Fruit fly (Drosophila melanogaster): ENCODE data around the gene pic.

Gene pic

DNA sequence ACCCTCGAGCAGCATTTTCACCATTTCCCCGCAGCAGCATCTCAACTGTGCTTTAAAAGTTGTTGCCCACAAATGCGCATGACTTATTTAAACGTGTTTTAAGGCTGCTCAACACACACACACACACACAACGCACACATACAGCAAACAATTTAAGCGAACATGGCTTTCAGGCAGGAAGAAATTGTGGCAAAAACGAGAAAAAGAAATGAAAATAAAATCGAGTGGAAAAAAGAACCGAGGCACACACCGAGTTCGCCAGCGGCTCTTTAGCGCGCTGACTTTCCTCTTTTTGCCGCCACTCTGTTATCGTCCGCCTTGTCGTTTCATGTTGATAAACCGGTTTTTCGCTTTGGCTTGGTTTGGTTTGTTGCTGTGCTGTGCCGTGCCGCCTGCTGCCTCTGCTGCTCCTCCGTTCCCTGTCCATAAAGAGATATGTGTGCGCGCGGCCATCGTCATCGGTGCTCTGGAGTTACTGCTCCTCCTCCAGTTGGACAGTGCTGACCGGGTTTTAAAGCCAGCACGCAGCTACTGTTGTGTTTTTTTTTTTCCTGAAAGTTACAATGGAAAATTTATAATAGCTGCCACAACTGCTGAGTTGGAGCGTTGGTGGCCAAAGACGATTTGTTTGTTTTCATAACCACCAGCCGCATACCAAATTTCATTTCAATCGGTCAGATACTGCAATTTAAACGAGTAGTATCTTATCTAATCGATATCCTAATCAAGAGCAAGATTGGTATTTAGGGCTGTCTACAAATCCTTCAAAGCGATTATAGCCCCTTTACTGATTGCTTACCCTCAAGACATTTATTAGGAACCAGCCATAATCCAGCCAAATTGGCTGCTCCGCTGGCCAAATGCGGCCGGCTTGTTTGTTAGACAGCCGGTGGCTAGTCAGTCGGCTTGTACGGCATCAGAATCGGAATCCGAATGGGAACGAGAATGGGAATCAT is 36.0 kb upstream of the pic start:
- TF ChIP-seq CG3726 (GFP tag; IDR thresholded peaks at IDR 0.05) (no peak), gt (GFP tag; IDR thresholded peaks at IDR 0.05) (no peak), shn (GFP tag; optimal IDR thresholded peaks at IDR 0.05) (peak; percentile 47), slbo (GFP tag; IDR thresholded peaks at IDR 0.05) (no peak), CG9609 (GFP tag; optimal IDR thresholded peaks at IDR 0.05) (peak; percentile 39), CG11695 (GFP tag; IDR thresholded peaks at IDR 0.05) (no peak), CG13775 (GFP tag; optimal IDR thresholded peaks at IDR 0.05) (no peak), nom (GFP tag; optimal IDR thresholded peaks at IDR 0.05) (peak; percentile 68), Myb (GFP tag; optimal IDR thresholded peaks at IDR 0.05) (no peak), Dad (GFP tag; optimal IDR thresholded peaks at IDR 0.05) (no peak), CG11560 (tag; IDR thresholded peaks at IDR 0.05) (no peak), CG1233 (GFP tag; optimal IDR thresholded peaks at IDR 0.05) (peak; percentile 23), Rfx (GFP tag; IDR thresholded peaks at IDR 0.05) (no peak), Lpt (GFP tag; optimal IDR thresholded peaks at IDR 0.05) (peak; percentile 10), HmgD (GFP tag; optimal IDR thresholded peaks at IDR 0.05) (peak; percentile 2), CG10959 (GFP tag; IDR thresholded peaks at IDR 0.05) (no peak), sug (tag; optimal IDR thresholded peaks at IDR 0.05) (peak; percentile 48), D19A (tag; optimal IDR thresholded peaks at IDR 0.05) (no peak), aop (GFP tag; IDR thresholded peaks at IDR 0.05) (no peak), CG11398 (GFP tag; optimal IDR thresholded peaks at IDR 0.05) (peak; percentile 10), pho (GFP tag; optimal IDR thresholded peaks at IDR 0.05) (peak; percentile 18), CG18619 (GFP tag; optimal IDR thresholded peaks at IDR 0.05) (no peak), CG10565 (GFP tag; optimal IDR thresholded peaks at IDR 0.05) (no peak), CG18764 (GFP tag; optimal IDR thresholded peaks at IDR 0.05) (no peak), sr (GFP tag; IDR thresholded peaks at IDR 0.05) (no peak), repo (GFP tag; optimal IDR thresholded peaks at IDR 0.05) (no peak), CG11504 (tag; optimal IDR thresholded peaks at IDR 0.05) (no peak), insv (GFP tag; optimal IDR thresholded peaks at IDR 0.05) (peak in 1 of 2 experiments; percentile 43), CG11085 (GFP tag; IDR thresholded peaks at IDR 0.05) (no peak), cg (GFP tag; optimal IDR thresholded peaks at IDR 0.05) (peak; percentile 69), bowl (GFP tag; IDR thresholded peaks at IDR 0.05) (no peak), en (GFP tag; optimal IDR thresholded peaks at IDR 0.05) (peak; percentile 20), trem (tag; optimal IDR thresholded peaks at IDR 0.05) (no peak), H15 (GFP tag; IDR thresholded peaks at IDR 0.05) (no peak), CG34376 (GFP tag; optimal IDR thresholded peaks at IDR 0.05) (peak; percentile 34), salm (tag; optimal IDR thresholded peaks at IDR 0.05) (no peak), rib (GFP tag; IDR thresholded peaks at IDR 0.05) (peak; percentile 34; the same call in 1 of the 2 replicates), kah (GFP tag; optimal IDR thresholded peaks at IDR 0.05) (no peak), Oli (tag; optimal IDR thresholded peaks at IDR 0.05) (no peak), Antp (GFP tag; optimal IDR thresholded peaks at IDR 0.05) (no peak), gro (GFP tag; optimal IDR thresholded peaks at IDR 0.05) (no peak), CG12659 (GFP tag; optimal IDR thresholded peaks at IDR 0.05) (peak; percentile 22), CG3281 (GFP tag; optimal IDR thresholded peaks at IDR 0.05) (peak; percentile 16), CG11247 (GFP tag; IDR thresholded peaks at IDR 0.05) (no peak), stwl (tag; optimal IDR thresholded peaks at IDR 0.05) (no peak), CG32532 (GFP tag; IDR thresholded peaks at IDR 0.05) (peak; percentile 55), Doc3 (GFP tag; IDR thresholded peaks at IDR 0.05; ENCODE audit: partially characterized antibody) (no peak), bbx (GFP tag; IDR thresholded peaks at IDR 0.05; ENCODE audit: partially characterized antibody) (peak; percentile 9; the same call in 1 of the 2 replicates), Gug (GFP tag; IDR thresholded peaks at IDR 0.05) (no peak), HLHmδ (GFP tag; optimal IDR thresholded peaks at IDR 0.05) (no peak)

All from whole organism, embryonic.